Worm (Caenorhabditis elegans) whole organism, L4 larva: ENCODE results near the gene gst-17.

Experiments used
- fkh-10 ChIP-seq: fragments of 150-350 bp; optimal IDR thresholded peaks from 2 replicates; lab custom pipeline; 2014; ENCODE audit warnings: missing biosample characterization, missing genetic modification reagents, missing genetic modification characterization
- hlh-30 ChIP-seq: sonication (generic microtip); optimal IDR thresholded peaks from 2 replicates; lab custom pipeline; 2017; ENCODE audit warnings: antibody characterized with exemption, mild to moderate bottlenecking, missing genetic modification characterization, missing compliant biosample characterization; ENCODE audit not compliant: insufficient read depth
- jun-1 ChIP-seq: fragments of 150-350 bp; optimal IDR thresholded peaks from 2 replicates; lab custom pipeline; 2014; ENCODE audit warnings: missing biosample characterization, missing genetic modification reagents, missing genetic modification characterization
- lin-15B ChIP-seq: fragments of 150-350 bp; sonication (generic microtip); optimal IDR thresholded peaks from 3 replicates; lab custom pipeline; 2014; ENCODE audit warnings: missing biosample characterization, missing genetic modification characterization
- nhr-10 ChIP-seq: fragments of 150-350 bp; optimal IDR thresholded peaks from 2 replicates; lab custom pipeline; 2014; ENCODE audit warnings: missing biosample characterization, missing genetic modification characterization
- nhr-6 ChIP-seq: fragments of 150-350 bp; optimal IDR thresholded peaks from 2 replicates; lab custom pipeline; 2014; ENCODE audit warnings: missing biosample characterization, missing genetic modification characterization
- nhr-76 ChIP-seq: fragments of 150-350 bp; optimal IDR thresholded peaks from 2 replicates; lab custom pipeline; 2014; ENCODE audit warnings: missing biosample characterization, missing genetic modification characterization

- TF ChIP-seq fkh-10 (no peak), nhr-6 (no peak), nhr-76 (no peak), hlh-30 (tag; lab: Kevin White, UChicago) (no peak), jun-1 (tag; lab: Kevin White, UChicago) (no peak), nhr-10 (tag; lab: Kevin White, UChicago) (no peak), lin-15B (tag; lab: Kevin White, UChicago) (no peak)
These were observed 35.3 kb downstream of the gst-17 start for ce11 chrII:13595279-13595678.
